Worm (Caenorhabditis elegans) whole organism, late embryonic: ENCODE results near the gene T01B10.5.

Experiments
- C38D4.7 ChIP-seq: fragments of 200-800 bp; sonication (Bioruptor generic); optimal IDR thresholded peaks from 2 replicates; lab custom pipeline; 2018; ENCODE audit warnings: mild to moderate bottlenecking, missing genetic modification characterization, moderate library complexity, missing compliant biosample characterization
- K09A11.1 ChIP-seq: sonication (generic microtip); optimal IDR thresholded peaks from 2 replicates; lab custom pipeline; 2017; ENCODE audit warnings: antibody characterized with exemption, mild to moderate bottlenecking, missing genetic modification characterization, missing compliant biosample characterization; ENCODE audit not compliant: insufficient read depth
- Y22D7AL.16 ChIP-seq: sonication (generic microtip); optimal IDR thresholded peaks from 2 replicates; lab custom pipeline; 2016; ENCODE audit warnings: missing genetic modification characterization, missing compliant biosample characterization
- ahr-1 ChIP-seq: sonication (generic microtip); optimal IDR thresholded peaks from 2 replicates; lab custom pipeline; 2016; ENCODE audit warnings: missing genetic modification characterization, missing compliant biosample characterization
- ama-1 ChIP-seq: fragments of 150-350 bp; optimal IDR thresholded peaks from 2 replicates; lab custom pipeline; 2014
- ceh-14 ChIP-seq: sonication (generic microtip); optimal IDR thresholded peaks from 2 replicates; lab custom pipeline; 2016; ENCODE audit warnings: missing genotype, missing genetic modification characterization, missing compliant biosample characterization
- ceh-34 ChIP-seq: sonication (generic microtip); optimal IDR thresholded peaks from 2 replicates; lab custom pipeline; 2016; ENCODE audit warnings: mild to moderate bottlenecking, missing genetic modification characterization, missing compliant biosample characterization
- ceh-45 ChIP-seq: fragments of 200-800 bp; sonication (Bioruptor generic); IDR thresholded peaks from 2 replicates; pipeline ENCODE4 v1.3.6; 2022; ENCODE audit warnings: missing genetic modification reagents, missing genetic modification characterization, missing compliant biosample characterization
- ceh-9 ChIP-seq: sonication (generic microtip); optimal IDR thresholded peaks from 2 replicates; lab custom pipeline; 2016; ENCODE audit warnings: mild to moderate bottlenecking, missing genetic modification characterization, inconsistent platforms, missing compliant biosample characterization
- dmd-4 ChIP-seq: sonication (generic microtip); optimal IDR thresholded peaks from 2 replicates; lab custom pipeline; 2016; ENCODE audit warnings: borderline replicate concordance, missing genetic modification characterization, missing compliant biosample characterization
- dve-1 ChIP-seq: sonication (generic microtip); optimal IDR thresholded peaks from 2 replicates; lab custom pipeline; 2017; ENCODE audit warnings: antibody characterized with exemption, mild to moderate bottlenecking, missing genetic modification characterization, missing compliant biosample characterization
- elt-2 ChIP-seq: sonication (generic microtip); optimal IDR thresholded peaks from 2 replicates; lab custom pipeline; 2016; ENCODE audit warnings: missing genetic modification reagents, missing genetic modification characterization, missing compliant biosample characterization
- ets-4 ChIP-seq: sonication (generic microtip); optimal IDR thresholded peaks from 2 replicates; lab custom pipeline; 2016; ENCODE audit warnings: missing genetic modification characterization, missing compliant biosample characterization
- eyg-1 ChIP-seq: sonication (generic microtip); optimal IDR thresholded peaks from 2 replicates; lab custom pipeline; 2016; ENCODE audit warnings: missing genotype, missing genetic modification characterization, missing compliant biosample characterization
- fax-1 ChIP-seq: sonication (generic microtip); optimal IDR thresholded peaks from 2 replicates; lab custom pipeline; 2016; ENCODE audit warnings: missing genotype, missing genetic modification characterization, missing compliant biosample characterization
- fkh-6 ChIP-seq: sonication (generic microtip); optimal IDR thresholded peaks from 2 replicates; lab custom pipeline; 2016; ENCODE audit warnings: missing genetic modification characterization, missing compliant biosample characterization
- gmeb-2 ChIP-seq: sonication (generic microtip); optimal IDR thresholded peaks from 2 replicates; lab custom pipeline; 2016; ENCODE audit warnings: missing genetic modification characterization, inconsistent platforms, missing compliant biosample characterization
- hlh-15 ChIP-seq: sonication (generic microtip); optimal IDR thresholded peaks from 2 replicates; lab custom pipeline; 2016; ENCODE audit warnings: missing genetic modification characterization, missing compliant biosample characterization
- hlh-30 ChIP-seq: sonication (generic microtip); optimal IDR thresholded peaks from 2 replicates; lab custom pipeline; 2017; ENCODE audit warnings: antibody characterized with exemption, missing genetic modification characterization, missing compliant biosample characterization; ENCODE audit not compliant: insufficient read depth
- hlh-8 ChIP-seq: sonication (generic microtip); optimal IDR thresholded peaks from 2 replicates; lab custom pipeline; 2016; ENCODE audit warnings: missing genotype, missing genetic modification characterization, missing compliant biosample characterization
- lim-6 ChIP-seq: sonication (generic microtip); optimal IDR thresholded peaks from 2 replicates; lab custom pipeline; 2016; ENCODE audit warnings: missing genetic modification characterization, missing compliant biosample characterization
- lin-11 ChIP-seq: fragments of 200-800 bp; sonication (Bioruptor generic); optimal IDR thresholded peaks from 2 replicates; lab custom pipeline; 2018; ENCODE audit warnings: mild to moderate bottlenecking, missing genetic modification characterization, missing compliant biosample characterization
- madf-2 ChIP-seq: sonication (generic microtip); optimal IDR thresholded peaks from 2 replicates; lab custom pipeline; 2017; ENCODE audit warnings: missing genetic modification characterization, missing compliant biosample characterization
- mec-3 ChIP-seq: sonication (generic microtip); optimal IDR thresholded peaks from 2 replicates; lab custom pipeline; 2016; ENCODE audit warnings: borderline replicate concordance, missing genetic modification characterization, missing compliant biosample characterization
- nhr-232 ChIP-seq: sonication (generic microtip); optimal IDR thresholded peaks from 2 replicates; lab custom pipeline; 2016; ENCODE audit warnings: missing genetic modification characterization, missing compliant biosample characterization
- npax-4 ChIP-seq: sonication (generic microtip); optimal IDR thresholded peaks from 2 replicates; lab custom pipeline; 2016; ENCODE audit warnings: missing genetic modification characterization, missing compliant biosample characterization
- odd-2 ChIP-seq: sonication (generic microtip); optimal IDR thresholded peaks from 2 replicates; lab custom pipeline; 2017; ENCODE audit warnings: antibody characterized with exemption, mild to moderate bottlenecking, missing genetic modification characterization, missing compliant biosample characterization
- pat-9 ChIP-seq: fragments of 200-800 bp; sonication (Bioruptor generic); optimal IDR thresholded peaks from 2 replicates; lab custom pipeline; 2018; ENCODE audit warnings: mild to moderate bottlenecking, missing genetic modification characterization, moderate library complexity, missing compliant biosample characterization
- pha-2 ChIP-seq: sonication (generic microtip); optimal IDR thresholded peaks from 2 replicates; lab custom pipeline; 2017; ENCODE audit warnings: mild to moderate bottlenecking, missing genetic modification characterization, missing compliant biosample characterization
- pqm-1 ChIP-seq: sonication (generic microtip); optimal IDR thresholded peaks from 2 replicates; lab custom pipeline; 2016; ENCODE audit warnings: missing genetic modification characterization, missing compliant biosample characterization
- ref-2 ChIP-seq: sonication (generic microtip); optimal IDR thresholded peaks from 2 replicates; lab custom pipeline; 2016; ENCODE audit warnings: missing genetic modification characterization, missing compliant biosample characterization
- sox-4 ChIP-seq: sonication (generic microtip); optimal IDR thresholded peaks from 2 replicates; lab custom pipeline; 2017; ENCODE audit warnings: mild to moderate bottlenecking, missing genetic modification characterization, inconsistent platforms, missing compliant biosample characterization
- unc-42 ChIP-seq: sonication (generic microtip); optimal IDR thresholded peaks from 2 replicates; lab custom pipeline; 2016; ENCODE audit warnings: missing genotype, missing genetic modification characterization, missing compliant biosample characterization

Gene T01B10.5

DNA sequence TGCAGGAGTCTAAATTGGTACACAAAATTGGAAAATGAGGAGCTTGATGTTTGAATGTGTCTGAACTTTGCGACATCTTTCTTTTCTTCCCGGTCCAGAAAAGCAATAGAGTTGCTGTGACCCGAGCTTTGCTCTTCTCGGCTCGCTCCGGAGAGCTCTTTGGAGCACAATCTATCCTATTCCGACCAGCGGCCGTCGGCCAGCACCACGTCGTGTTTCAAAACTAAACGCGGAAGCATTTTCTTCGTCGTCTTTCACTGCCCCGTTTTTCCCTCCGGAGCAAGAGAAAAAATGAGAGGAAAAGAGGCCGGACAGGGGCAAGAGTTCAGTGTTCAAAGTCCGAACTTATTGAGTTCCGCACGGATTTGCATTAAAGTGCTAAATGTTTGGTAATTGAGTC lies 16.1 kb upstream of the T01B10.5 start:
- TF ChIP-seq pat-9 (tag; lab: Kevin White, UChicago) (no peak), unc-42 (peak; percentile 10), hlh-8 (no peak), mec-3 (tag; lab: Kevin White, UChicago) (no peak)

DNA sequence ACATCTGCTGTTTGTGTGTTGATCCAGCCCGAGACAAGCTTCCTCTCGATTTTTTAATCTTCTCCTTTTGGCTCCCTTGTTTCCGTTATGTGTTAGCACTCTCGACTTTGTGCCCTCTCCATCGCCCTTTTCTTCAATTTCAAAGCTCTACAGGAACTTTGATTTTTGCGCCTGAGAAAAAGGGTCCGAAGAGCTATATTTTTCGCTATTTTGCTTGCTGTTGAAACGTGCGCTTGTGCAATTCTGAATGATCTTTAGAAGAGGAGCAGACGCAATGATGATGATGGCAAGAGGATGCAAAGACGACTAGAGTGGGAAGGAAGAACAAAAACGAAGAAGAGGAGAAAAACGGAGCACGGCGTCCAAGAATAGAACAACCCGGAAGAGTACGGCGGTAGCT lies 13.4 kb upstream of the T01B10.5 start:
- TF ChIP-seq ceh-34 (peak; percentile 5), dve-1 (tag; lab: Kevin White, UChicago) (no peak), fax-1 (tag; lab: Kevin White, UChicago) (no peak), unc-42 (peak; percentile 9)

ce11 chrX:8483951-8484350 lies 11.2 kb upstream of the T01B10.5 start:
- TF ChIP-seq gmeb-2 (tag; lab: Kevin White, UChicago) (no peak), K09A11.1 (tag; lab: Kevin White, UChicago) (no peak), dve-1 (tag; lab: Kevin White, UChicago) (no peak)

DNA sequence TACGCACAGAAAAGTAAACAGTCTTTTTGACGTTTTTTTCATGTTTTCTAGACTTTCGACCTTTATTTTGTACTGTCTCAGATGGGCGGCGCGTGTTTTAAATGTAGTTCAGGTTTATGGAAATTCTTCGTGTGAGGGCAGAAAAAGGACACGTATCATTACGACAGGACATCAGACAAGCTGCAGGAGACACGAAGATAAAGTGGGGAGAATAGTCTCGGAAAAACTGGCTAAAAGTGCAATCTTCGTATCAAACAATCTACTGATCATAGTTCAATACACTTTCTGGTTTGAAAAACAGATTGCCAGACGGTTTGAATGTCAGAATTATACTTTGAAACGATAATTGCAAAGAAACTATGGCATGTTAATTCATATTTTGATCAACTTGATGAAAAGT lies 9.7 kb upstream of the T01B10.5 start:
- TF ChIP-seq fkh-6 (tag; lab: Kevin White, UChicago), result no peak
- no peak for TF ChIP-seq elt-2 (tag; lab: Kevin White, UChicago)
- no peak for TF ChIP-seq lim-6 (tag; lab: Kevin White, UChicago)
- no peak for TF ChIP-seq hlh-8
- no peak for TF ChIP-seq ceh-34
- TF ChIP-seq dve-1 (tag; lab: Kevin White, UChicago), result no peak
- no peak for TF ChIP-seq ref-2 (tag; lab: Kevin White, UChicago)
- TF ChIP-seq nhr-232 (tag; lab: Kevin White, UChicago), result no peak
- TF ChIP-seq eyg-1 (tag; lab: Kevin White, UChicago), result no peak
- no peak for TF ChIP-seq pha-2
- no peak for TF ChIP-seq odd-2 (tag; lab: Kevin White, UChicago)
- TF ChIP-seq sox-4 (tag; lab: Kevin White, UChicago), result no peak
- no peak for TF ChIP-seq hlh-30
- TF ChIP-seq ceh-45 (GFP tag; lab: Robert Waterston, UW), result no peak
- no peak for TF ChIP-seq madf-2 (tag; lab: Kevin White, UChicago)
- TF ChIP-seq ama-1, result no peak
- no peak for TF ChIP-seq hlh-15 (tag; lab: Kevin White, UChicago)

ce11 chrX:8489415-8489814 lies 5.7 kb upstream of the T01B10.5 start:
- TF ChIP-seq ceh-14 (no peak), Y22D7AL.16 (tag; lab: Kevin White, UChicago) (no peak), npax-4 (tag; lab: Kevin White, UChicago) (no peak), sox-4 (tag; lab: Kevin White, UChicago) (no peak)

DNA sequence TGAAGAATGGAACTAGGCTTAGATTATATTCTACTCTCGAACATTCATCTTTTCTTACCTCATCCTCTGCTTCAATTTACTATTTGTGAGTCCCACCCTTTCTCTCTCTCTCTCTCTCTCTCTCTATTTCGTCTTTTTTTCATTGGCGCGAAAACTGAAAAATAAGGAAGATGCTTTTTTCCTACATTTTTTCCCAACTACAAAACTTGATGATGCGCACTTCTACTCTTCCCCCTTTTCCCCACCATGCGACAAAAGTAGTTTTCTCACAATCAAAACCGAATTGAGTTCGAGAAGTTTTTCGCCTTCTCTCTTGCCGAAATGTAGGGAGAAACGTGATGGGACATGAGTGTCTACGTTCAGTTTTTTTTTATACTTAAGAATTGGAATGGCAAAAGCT lies 5.2 kb upstream of the T01B10.5 start:
- TF ChIP-seq unc-42 (peak; percentile 20), ceh-9 (tag; lab: Kevin White, UChicago) (no peak)

DNA sequence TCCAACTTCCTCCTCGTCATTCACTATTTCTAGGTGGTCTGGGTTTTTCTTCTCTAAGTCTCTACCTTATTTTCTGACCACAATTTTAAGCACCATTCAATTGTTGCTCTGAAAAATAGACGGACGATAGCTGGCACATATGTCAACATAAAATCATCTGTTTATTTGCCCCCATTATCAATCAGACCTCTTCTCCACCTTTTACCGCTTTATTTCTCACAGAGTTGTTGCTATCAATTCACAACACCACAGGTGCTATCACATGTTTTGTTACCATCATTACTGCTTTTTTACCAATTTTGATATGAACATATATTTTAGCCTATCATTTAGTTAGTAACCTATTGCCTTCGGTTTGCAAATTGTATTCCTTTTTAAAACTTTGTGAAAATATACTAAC lies 2.4 kb upstream of the T01B10.5 start:
- TF ChIP-seq elt-2 (tag; lab: Kevin White, UChicago), result peak; percentile 55
- no peak for TF ChIP-seq ceh-9 (tag; lab: Kevin White, UChicago)

DNA sequence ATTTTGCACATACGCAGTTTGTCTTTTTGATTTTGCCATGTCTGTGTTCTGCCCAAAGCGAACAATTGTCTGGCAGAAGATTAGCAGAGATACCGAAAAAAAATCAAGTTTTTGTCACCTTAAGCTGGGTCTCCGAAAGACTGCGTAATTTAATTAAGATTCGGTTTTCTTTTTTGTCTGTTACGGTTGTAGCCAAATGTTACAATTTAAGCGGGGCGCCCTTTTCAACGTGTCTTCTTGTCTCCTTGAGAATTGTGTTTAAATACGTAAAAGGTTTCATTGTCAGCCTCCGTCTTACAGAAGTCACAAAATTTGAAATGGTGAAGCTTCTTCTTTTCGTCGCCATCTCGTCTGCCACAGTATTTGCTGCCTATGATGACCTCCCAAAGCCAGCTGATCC lies 4.6 kb downstream of the T01B10.5 start, which contains the start of gene grd-14:
Gene grd-14 (plus strand): TSS at position 301 of the 400 bp plus-strand sequence.
- TF ChIP-seq C38D4.7 (GFP tag; lab: Kevin White, UChicago) (no peak), ahr-1 (tag; lab: Kevin White, UChicago) (no peak), dmd-4 (tag; lab: Kevin White, UChicago) (no peak), hlh-15 (tag; lab: Kevin White, UChicago) (no peak), pqm-1 (tag; lab: Kevin White, UChicago) (no peak), ets-4 (tag; lab: Kevin White, UChicago) (no peak), lin-11 (tag; lab: Kevin White, UChicago) (no peak), ceh-14 (no peak), nhr-232 (tag; lab: Kevin White, UChicago) (no peak)
